Fruit fly (Drosophila melanogaster) S2 (cell line): Measurements from ENCODE around the gene Hmbs.

ENCODE experiments used
- CG8478 ChIP-seq: fragments of >200 bp; optimal IDR thresholded peaks from 2 replicates; lab custom pipeline; 2018
- CTCF ChIP-seq, 2 experiments: fragments of >200 bp; optimal IDR thresholded peaks; 2 replicates each; lab custom pipeline; 2018

dm6 chr3L:1379741-1380465, 45.2 kb downstream of the Hmbs start:
- TF ChIP-seq CG8478 (lab: Kevin White, UChicago) (no peak), CTCF (optimal IDR thresholded peaks at IDR 0.05; lab: Kevin White, UChicago) (no peak)
